Worm (Caenorhabditis elegans) whole organism, L3 larva: ENCODE measurements around the gene Y82E9BR.5.

Experiments
- ceh-16 ChIP-seq: sonication (generic microtip); optimal IDR thresholded peaks from 2 replicates; lab custom pipeline; 2017; ENCODE audit warnings: missing biosample characterization, missing genetic modification characterization
- elt-1 ChIP-seq: fragments of 150-350 bp; optimal IDR thresholded peaks from 2 replicates; lab custom pipeline; 2014; ENCODE audit warnings: missing biosample characterization, missing genetic modification characterization
- hmg-11 ChIP-seq: sonication (generic microtip); optimal IDR thresholded peaks from 2 replicates; lab custom pipeline; 2016; ENCODE audit warnings: missing genetic modification characterization, missing compliant biosample characterization
- nfya-1 ChIP-seq: sonication (generic microtip); optimal IDR thresholded peaks from 2 replicates; lab custom pipeline; 2017; ENCODE audit warnings: missing genetic modification characterization, mild to moderate bottlenecking, missing compliant biosample characterization, antibody characterized with exemption, moderate library complexity; ENCODE audit not compliant: insufficient read depth
- nhr-76 ChIP-seq: fragments of 150-350 bp; sonication (generic microtip); optimal IDR thresholded peaks from 5 replicates; lab custom pipeline; 2014; ENCODE audit warnings: missing biosample characterization, missing genetic modification characterization
- snpc-4 ChIP-seq: fragments of 150-350 bp; optimal IDR thresholded peaks from 2 replicates; lab custom pipeline; 2014; ENCODE audit warnings: missing biosample characterization, missing genetic modification characterization

The Y82E9BR.5 gene

DNA sequence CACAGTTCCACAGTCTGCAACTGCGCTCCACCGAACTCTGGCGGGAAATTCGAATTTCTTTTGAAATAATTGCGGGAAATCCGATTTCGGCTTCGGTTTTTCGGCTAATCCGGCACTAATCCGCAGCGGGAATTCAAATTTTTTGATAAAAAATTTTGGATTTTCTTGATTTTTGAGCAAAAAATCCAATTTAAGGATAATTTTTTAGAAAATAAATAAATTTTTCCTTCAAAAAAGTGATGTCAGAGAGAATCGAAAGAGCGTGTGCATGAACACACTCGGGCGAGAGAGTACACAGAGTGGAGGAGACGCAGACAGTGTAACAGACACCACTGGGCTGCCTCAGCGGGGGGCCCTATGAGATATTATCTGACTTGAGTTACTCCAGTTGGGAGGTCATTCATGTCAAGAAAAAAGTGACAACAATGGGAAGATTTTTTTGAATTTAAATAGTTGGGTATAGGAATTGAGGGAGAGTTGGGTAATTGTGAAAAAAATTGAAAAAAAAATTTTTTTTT is 45.8 kb downstream of the Y82E9BR.5 start:
- TF ChIP-seq nhr-76 (tag; lab: Kevin White, UChicago) (no peak), elt-1 (tag; lab: Kevin White, UChicago) (peak; percentile 49), nfya-1 (tag; lab: Kevin White, UChicago) (peak; percentile 56), snpc-4 (tag; lab: Kevin White, UChicago) (no peak), hmg-11 (tag; lab: Kevin White, UChicago) (peak; percentile 56)

DNA sequence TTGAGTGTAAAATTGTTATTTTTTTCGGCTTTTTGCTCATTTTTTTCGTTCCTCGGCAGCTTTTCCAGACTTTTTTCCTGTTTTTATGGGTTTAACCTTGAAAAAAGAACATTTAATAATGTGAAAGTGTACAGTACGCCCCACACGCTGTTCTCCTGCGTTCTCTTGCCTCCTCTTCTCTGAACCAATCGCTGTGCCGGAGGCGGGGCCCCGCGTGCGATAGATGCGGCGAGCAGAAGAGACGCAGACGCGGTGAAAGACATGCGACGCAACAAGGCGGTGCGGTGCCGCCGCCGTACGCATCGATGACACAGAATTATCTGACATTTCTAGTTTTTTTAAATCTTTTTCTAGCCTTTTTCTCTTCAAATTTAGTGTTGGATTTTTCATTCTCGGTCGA is 52.6 kb downstream of the Y82E9BR.5 start:
- TF ChIP-seq ceh-16 (tag; lab: Kevin White, UChicago) (no peak), nfya-1 (tag; lab: Kevin White, UChicago) (peak; percentile 99)
